Fruit fly (Drosophila melanogaster) ovary, adult (tissue): ENCODE data around the gene Arl2.

Experiments
- CG17801 ChIP-seq: fragments of 200-800 bp; optimal IDR thresholded peaks from 2 replicates; lab custom pipeline; 2019; ENCODE audit warnings: missing biosample characterization, mild to moderate bottlenecking, missing genetic modification characterization, moderate library complexity; ENCODE audit not compliant: partially characterized antibody

Gene Arl2

DNA sequence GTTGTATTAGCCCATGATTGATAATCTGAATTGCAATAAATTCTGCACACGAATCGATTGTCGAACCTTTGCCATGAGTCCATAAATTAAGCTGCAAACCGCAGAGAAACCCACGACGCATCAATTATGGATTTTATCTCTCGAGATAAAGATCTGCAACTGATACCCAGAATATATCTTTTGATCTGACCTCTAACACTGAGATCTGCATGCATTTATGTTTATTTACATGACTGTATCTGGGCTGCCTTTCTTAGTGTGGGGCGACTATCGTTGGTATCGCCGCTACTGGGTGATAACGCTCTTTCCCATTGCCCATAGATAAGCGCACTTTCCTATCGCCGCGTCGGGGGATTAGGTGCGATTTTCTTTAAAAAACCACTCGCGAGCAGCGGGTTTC, 23.7 kb upstream of the Arl2 start, which contains the start of gene Ctr1B:
TSS of gene Ctr1B (plus strand) at position 398 of the 400 bp plus-strand sequence.
- no peak for TF ChIP-seq CG17801 (GFP tag; lab: Kevin White, UChicago)

- TF ChIP-seq CG17801 (GFP tag; lab: Kevin White, UChicago), result no peak
Measured at dm6 chr3R:8317709-8318335, 23.1 kb upstream of the Arl2 start.

- TF ChIP-seq CG17801 (GFP tag; lab: Kevin White, UChicago), result no peak
Measured at dm6 chr3R:8321447-8321846, 19.5 kb upstream of the Arl2 start, which contains the start of gene Or85a. Gene Or85a (plus strand): TSS chr3R:8321747.

DNA sequence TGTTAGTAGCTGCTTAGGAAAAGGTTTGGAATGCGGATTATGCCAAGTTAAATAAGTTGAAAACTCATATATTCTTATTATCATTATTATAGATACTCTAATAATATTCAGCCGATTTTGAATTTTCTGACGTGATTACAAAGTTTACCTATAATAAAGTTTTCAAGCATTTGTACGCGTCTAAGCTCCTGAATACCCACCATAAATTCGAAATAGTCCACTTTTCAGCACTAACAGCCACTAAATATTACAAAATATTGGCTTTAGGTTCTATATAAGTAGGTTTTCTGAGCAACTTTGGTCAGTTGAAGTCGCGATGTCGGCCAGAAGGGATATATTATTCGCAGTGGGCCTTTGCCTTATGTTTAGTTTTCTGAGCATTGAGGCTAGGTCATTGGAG, 16.9 kb upstream of the Arl2 start, which contains the start of gene CG7443:
TSS of gene CG7443 (plus strand) at position 301 of the 400 bp plus-strand sequence.
- TF ChIP-seq CG17801 (GFP tag; lab: Kevin White, UChicago), result no peak

DNA sequence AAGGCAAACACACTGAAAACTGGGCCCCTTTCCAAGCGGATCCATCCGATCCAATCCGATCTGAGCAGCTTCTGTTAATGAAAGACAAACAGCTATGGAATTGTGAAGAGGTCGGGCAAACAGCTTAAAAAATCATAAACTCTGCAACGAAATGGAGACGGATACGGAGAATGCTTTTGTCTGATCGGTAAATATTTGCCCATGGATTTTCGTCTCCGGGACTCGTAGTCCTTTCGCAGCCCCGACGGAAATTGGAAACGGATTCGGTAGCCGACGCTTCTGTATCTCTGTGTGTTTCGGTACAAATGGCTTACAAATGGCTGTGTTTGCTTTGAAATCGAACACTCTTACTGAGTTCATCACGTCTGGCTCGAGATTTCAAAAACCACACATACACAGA, 14.0 kb upstream of the Arl2 start:
- TF ChIP-seq CG17801 (GFP tag; lab: Kevin White, UChicago), result no peak

DNA sequence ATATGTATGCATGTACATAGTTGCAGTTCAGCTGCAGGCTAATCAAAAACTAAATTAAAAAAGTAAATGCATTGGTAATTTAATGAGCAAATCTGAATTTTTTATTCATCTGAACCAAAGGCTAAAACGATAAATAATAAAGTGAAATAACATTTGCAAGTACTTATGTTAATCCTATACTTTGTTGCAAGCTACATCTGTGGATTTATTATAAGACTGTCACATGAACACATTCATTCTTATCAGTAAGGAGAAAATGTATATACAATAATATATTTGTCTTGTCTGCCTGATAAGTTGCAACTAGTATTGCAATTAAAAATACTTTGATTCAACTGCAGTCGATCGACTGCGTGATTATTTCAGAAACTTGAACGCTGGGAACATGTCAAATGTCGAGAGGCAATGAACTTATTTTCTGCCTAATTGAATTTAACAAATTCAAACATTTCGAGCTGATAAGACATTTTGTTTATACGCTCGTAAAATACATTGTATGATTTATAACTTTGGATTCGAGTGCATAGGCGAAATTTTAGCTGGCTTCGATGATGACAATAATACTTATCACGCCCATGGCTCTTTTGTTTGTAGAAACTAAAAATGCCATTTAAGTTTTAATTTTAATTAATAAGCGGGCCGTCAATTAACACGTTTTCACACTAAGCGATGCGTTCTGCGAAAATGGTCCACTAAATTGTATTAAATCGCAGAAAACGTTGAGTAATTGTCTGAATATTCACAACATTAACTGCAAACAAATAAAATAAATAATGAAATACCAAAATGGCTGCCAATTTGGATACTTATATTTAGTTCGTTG, 12.7 kb upstream of the Arl2 start:
- no peak for TF ChIP-seq CG17801 (GFP tag; lab: Kevin White, UChicago)

dm6 chr3R:8329628-8330027, 11.3 kb upstream of the Arl2 start:
- TF ChIP-seq CG17801 (GFP tag; lab: Kevin White, UChicago), result no peak

dm6 chr3R:8333768-8334470, 7.0 kb upstream of the Arl2 start, which contains the start of gene Poxm:
Gene Poxm (minus strand): TSS chr3R:8333792.
- no peak for TF ChIP-seq CG17801 (GFP tag; lab: Kevin White, UChicago)

DNA sequence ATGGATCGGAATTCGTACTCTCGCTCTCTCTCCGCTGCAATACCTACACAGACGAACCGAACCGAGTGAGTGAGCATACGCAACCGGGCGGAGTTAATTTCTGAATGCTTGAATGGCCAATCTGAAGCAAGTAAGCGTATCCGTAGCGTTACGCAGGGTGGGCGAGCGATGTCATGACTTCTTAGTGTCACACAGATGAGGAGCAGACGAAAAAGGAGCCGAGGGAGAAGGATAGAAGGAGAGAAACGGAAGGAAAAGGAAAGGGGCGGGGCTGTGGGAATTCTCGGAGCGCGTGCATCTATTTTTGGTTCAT, 6.5 kb upstream of the Arl2 start:
- no peak for TF ChIP-seq CG17801 (GFP tag; lab: Kevin White, UChicago)

DNA sequence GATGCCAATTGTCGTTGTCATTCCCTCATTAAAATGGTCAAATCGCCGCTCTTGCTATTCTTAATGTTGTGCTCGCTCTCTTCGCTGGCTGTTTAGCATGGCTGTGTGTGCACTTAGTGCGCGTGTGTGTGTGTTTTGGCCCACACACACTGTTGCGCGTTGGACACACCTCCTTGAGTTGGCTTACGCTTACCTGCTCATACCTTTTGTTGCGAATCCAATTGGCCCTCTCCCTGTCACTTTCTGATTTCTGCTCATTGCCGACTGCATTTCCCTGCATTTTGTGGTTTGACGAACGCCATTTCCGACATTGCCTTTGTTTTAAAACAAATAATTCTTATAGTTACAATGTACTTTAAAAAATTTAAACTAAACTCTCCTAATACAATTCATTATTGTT, 5.9 kb upstream of the Arl2 start:
- TF ChIP-seq CG17801 (GFP tag; lab: Kevin White, UChicago), result no peak

DNA sequence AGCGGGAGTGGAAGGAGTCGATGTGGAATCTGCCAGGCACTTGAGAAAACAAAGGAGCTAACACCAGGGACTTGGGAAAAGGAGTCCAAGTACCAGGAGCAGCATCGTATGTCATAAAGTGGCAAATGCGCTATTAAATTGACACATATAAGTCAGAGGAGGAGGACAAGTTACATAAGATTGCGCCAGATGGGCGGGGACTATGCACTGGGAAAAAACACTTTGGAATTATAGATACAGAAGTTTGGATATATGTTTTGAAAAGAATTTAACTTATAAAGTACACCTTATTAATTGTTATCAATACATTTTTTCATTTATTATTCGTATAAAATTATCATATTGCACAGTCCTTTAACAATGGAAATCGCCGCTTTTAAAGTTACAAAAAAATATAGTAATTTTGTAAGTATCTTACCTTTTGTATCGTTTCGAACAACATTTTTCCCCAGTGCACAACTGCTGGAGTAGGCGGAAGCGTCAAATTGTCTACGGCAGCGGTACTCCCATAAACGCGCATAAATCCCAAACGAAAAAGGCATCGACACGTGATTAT, 4.8 kb upstream of the Arl2 start:
- TF ChIP-seq CG17801 (GFP tag; lab: Kevin White, UChicago), result no peak

dm6 chr3R:8343251-8343744, 2.4 kb downstream of the Arl2 start, which contains the start of the genes PNKP and COX7AL:
Gene PNKP (minus strand): TSS chr3R:8343516.
Gene COX7AL (plus strand): TSS chr3R:8343669.
- no peak for TF ChIP-seq CG17801 (GFP tag; lab: Kevin White, UChicago)

dm6 chr3R:8344174-8344573, 3.3 kb downstream of the Arl2 start, which contains the start of gene DppIII:
Gene DppIII (plus strand): TSS chr3R:8344400.
- TF ChIP-seq CG17801 (GFP tag; lab: Kevin White, UChicago), result no peak

dm6 chr3R:8347279-8347678, 6.4 kb downstream of the Arl2 start, which contains the start of gene CG7352:
Gene CG7352 (plus strand): TSS chr3R:8347579.
- no peak for TF ChIP-seq CG17801 (GFP tag; lab: Kevin White, UChicago)
